Worm (Caenorhabditis elegans): ENCODE data around the gene B0035.13.

- TF ChIP-seq lin-14 (GFP tag; optimal IDR thresholded peaks at IDR 0.05) (peak; percentile 34), lin-13 (GFP tag; optimal IDR thresholded peaks at IDR 0.05) (no peak)
Observed at ce11 chrIV:11348822-11349221, 42.3 kb upstream of the B0035.13 start.
